Fruit fly (Drosophila melanogaster) whole organism, embryonic: Measurements from ENCODE around the gene CG32413.

Experiments used
- B-H2 ChIP-seq: fragments of 200-800 bp; sonication (Bioruptor generic); optimal IDR thresholded peaks from 2 replicates; lab custom pipeline; 2018; ENCODE audit warnings: missing biosample characterization, mild to moderate bottlenecking, missing genetic modification characterization
- CG10274 ChIP-seq: fragments of 200-800 bp; sonication (Bioruptor generic); optimal IDR thresholded peaks from 3 replicates; lab custom pipeline; 2017; ENCODE audit warnings: missing biosample characterization, mild to moderate bottlenecking, missing genetic modification characterization
- CG10366 ChIP-seq: fragments of 200-800 bp; sonication (Bioruptor generic); IDR thresholded peaks from 2 replicates; pipeline ENCODE4 v1.3.6; 2022; ENCODE audit warnings: missing biosample characterization, missing genetic modification characterization
- CG11456 ChIP-seq: fragments of 200-800 bp; sonication (Bioruptor generic); IDR thresholded peaks from 3 replicates; pipeline ENCODE4 v1.3.6; 2022; ENCODE audit warnings: missing biosample characterization, missing genetic modification characterization
- CG14710 ChIP-seq: fragments of 200-800 bp; sonication (Bioruptor generic); optimal IDR thresholded peaks from 3 replicates; lab custom pipeline; 2019; ENCODE audit warnings: missing biosample characterization, mild to moderate bottlenecking, missing genetic modification characterization, moderate library complexity
- CG17186 ChIP-seq: fragments of 200-800 bp; sonication (Bioruptor generic); optimal IDR thresholded peaks from 3 replicates; lab custom pipeline; 2017; ENCODE audit warnings: missing biosample characterization, missing genetic modification reagents, missing genetic modification characterization
- CG17328 ChIP-seq: fragments of 200-800 bp; sonication (Bioruptor generic); IDR thresholded peaks from 2 replicates; pipeline ENCODE4 v1.3.6; 2022; ENCODE audit warnings: missing biosample characterization, missing genetic modification characterization
- CG2116 ChIP-seq: fragments of 200-800 bp; sonication (Bioruptor generic); optimal IDR thresholded peaks from 3 replicates; lab custom pipeline; 2018; ENCODE audit warnings: missing biosample characterization, mild to moderate bottlenecking, missing genetic modification characterization
- CG3407 ChIP-seq: fragments of 200-800 bp; sonication (Bioruptor generic); optimal IDR thresholded peaks from 2 replicates; lab custom pipeline; 2018; ENCODE audit warnings: missing biosample characterization, mild to moderate bottlenecking, missing genetic modification characterization
- CG43689 ChIP-seq: fragments of 200-800 bp; sonication (Bioruptor generic); IDR thresholded peaks from 2 replicates; pipeline ENCODE4 v1.3.6; 2022; ENCODE audit warnings: missing biosample characterization, missing genetic modification characterization
- CG4707 ChIP-seq: fragments of 200-800 bp; sonication (Bioruptor generic); optimal IDR thresholded peaks from 2 replicates; lab custom pipeline; 2018; ENCODE audit warnings: missing biosample characterization, mild to moderate bottlenecking, missing genetic modification characterization, moderate library complexity
- CG5953 ChIP-seq: fragments of 200-800 bp; sonication (Bioruptor generic); IDR thresholded peaks from 2 replicates; pipeline ENCODE4 v1.3.6; 2022; ENCODE audit warnings: missing biosample characterization, missing genetic modification characterization
- CG6683 ChIP-seq: fragments of 200-800 bp; sonication (Bioruptor generic); optimal IDR thresholded peaks from 2 replicates; lab custom pipeline; 2017; ENCODE audit warnings: missing biosample characterization, mild to moderate bottlenecking, missing genetic modification characterization, missing genetic modification reagents
- CG6854 ChIP-seq: fragments of 200-800 bp; sonication (Bioruptor generic); optimal IDR thresholded peaks from 3 replicates; lab custom pipeline; 2017; ENCODE audit warnings: missing biosample characterization, mild to moderate bottlenecking, missing genetic modification characterization
- CG7372 ChIP-seq: fragments of 200-800 bp; sonication (Bioruptor generic); IDR thresholded peaks from 2 replicates; pipeline ENCODE4 v1.3.6; 2022; ENCODE audit warnings: missing biosample characterization, missing genetic modification characterization
- CG7786 ChIP-seq: fragments of 200-800 bp; sonication (Bioruptor generic); optimal IDR thresholded peaks from 2 replicates; lab custom pipeline; 2016; ENCODE audit warnings: missing biosample characterization, missing genetic modification characterization
- CG7963 ChIP-seq: fragments of 200-800 bp; sonication (Bioruptor generic); IDR thresholded peaks from 3 replicates; pipeline ENCODE4 v1.3.6; 2022; ENCODE audit warnings: missing biosample characterization, missing genetic modification characterization; ENCODE audit not compliant: partially characterized antibody
- CG9609 ChIP-seq: fragments of 200-800 bp; sonication (Bioruptor generic); optimal IDR thresholded peaks from 3 replicates; lab custom pipeline; 2016; ENCODE audit warnings: missing biosample characterization, missing genetic modification characterization
- Dbx ChIP-seq: fragments of 200-800 bp; sonication (Bioruptor generic); IDR thresholded peaks from 3 replicates; pipeline ENCODE4 v1.3.6; 2022; ENCODE audit warnings: missing biosample characterization, missing genetic modification characterization
- Drgx ChIP-seq: fragments of 200-800 bp; sonication (Bioruptor generic); IDR thresholded peaks from 2 replicates; pipeline ENCODE4 v1.3.6; 2022; ENCODE audit warnings: missing biosample characterization, missing genetic modification characterization
- Ets65A ChIP-seq: fragments of 200-800 bp; sonication (Bioruptor generic); peaks from one replicate; lab custom pipeline; 2016; ENCODE audit warnings: missing biosample characterization, missing genetic modification characterization
- Gug ChIP-seq: fragments of 200-800 bp; sonication (Bioruptor generic); IDR thresholded peaks from 4 replicates; pipeline ENCODE4 v1.3.6; 2022; ENCODE audit warnings: missing biosample characterization, missing genetic modification characterization
- HLH4C ChIP-seq: fragments of 200-800 bp; sonication (Bioruptor generic); IDR thresholded peaks from 3 replicates; pipeline ENCODE4 v1.3.6; 2022; ENCODE audit warnings: missing biosample characterization, missing genetic modification characterization; ENCODE audit not compliant: partially characterized antibody
- HLH54F ChIP-seq: fragments of 200-800 bp; sonication (Bioruptor generic); optimal IDR thresholded peaks from 3 replicates; lab custom pipeline; 2016; ENCODE audit warnings: missing biosample characterization, missing genetic modification characterization
- Hey ChIP-seq: fragments of 200-800 bp; sonication (Bioruptor generic); optimal IDR thresholded peaks from 3 replicates; lab custom pipeline; 2018; ENCODE audit warnings: missing biosample characterization, mild to moderate bottlenecking, missing genetic modification characterization
- Sox100B ChIP-seq: fragments of 200-800 bp; sonication (Bioruptor generic); optimal IDR thresholded peaks from 3 replicates; lab custom pipeline; 2018; ENCODE audit warnings: missing biosample characterization, mild to moderate bottlenecking, missing genetic modification characterization
- Stat92E ChIP-seq, 3 experiments: fragments of >200 bp in 2 of 3; fragments of 200-800 bp in 1 of 3; sonication (Bioruptor generic) in 1 of 3; optimal IDR thresholded peaks; 2 replicates each; lab custom pipeline; 2017 to 2019; ENCODE audit warnings: missing biosample characterization in 3 of 3, missing genetic modification characterization in 3 of 3, mild to moderate bottlenecking in 1 of 3, moderate library complexity in 1 of 3
- Tbp ChIP-seq: fragments of >200 bp; optimal IDR thresholded peaks from 2 replicates; lab custom pipeline; 2018; ENCODE audit warnings: missing biosample characterization, missing genetic modification characterization
- Vsx1 ChIP-seq: fragments of 200-800 bp; sonication (Bioruptor generic); optimal IDR thresholded peaks from 2 replicates; lab custom pipeline; 2017; ENCODE audit warnings: missing biosample characterization, mild to moderate bottlenecking, missing genetic modification characterization, missing genetic modification reagents
- ash1 ChIP-seq: fragments of 200-800 bp; sonication (Bioruptor generic); optimal IDR thresholded peaks from 2 replicates; lab custom pipeline; 2018; ENCODE audit warnings: missing biosample characterization, mild to moderate bottlenecking, missing genetic modification characterization
- bsh ChIP-seq, 2 experiments: fragments of 200-800 bp; sonication (Bioruptor generic); optimal IDR thresholded peaks; 2 replicates each; lab custom pipeline; 2017 to 2018; ENCODE audit warnings: mild to moderate bottlenecking in 2 of 2, missing biosample characterization in 2 of 2, missing genetic modification characterization in 2 of 2, moderate library complexity in 1 of 2
- cad ChIP-seq: fragments of >200 bp; optimal IDR thresholded peaks from 2 replicates; lab custom pipeline; 2017; ENCODE audit warnings: missing biosample characterization, missing genetic modification characterization
- ems ChIP-seq: fragments of 200-800 bp; sonication (Bioruptor generic); optimal IDR thresholded peaks from 3 replicates; lab custom pipeline; 2016; ENCODE audit warnings: missing biosample characterization, missing genetic modification characterization
- fd96Cb ChIP-seq: fragments of 200-800 bp; sonication (Bioruptor generic); optimal IDR thresholded peaks from 2 replicates; lab custom pipeline; 2018; ENCODE audit warnings: missing biosample characterization, mild to moderate bottlenecking, missing genetic modification characterization, moderate library complexity
- gce ChIP-seq: fragments of 200-800 bp; sonication (Bioruptor generic); IDR thresholded peaks from 3 replicates; pipeline ENCODE4 v1.3.6; 2022; ENCODE audit warnings: missing biosample characterization, missing genetic modification characterization
- grn ChIP-seq: fragments of 200-800 bp; sonication (Bioruptor generic); optimal IDR thresholded peaks from 3 replicates; lab custom pipeline; 2017; ENCODE audit warnings: missing biosample characterization, missing genetic modification characterization
- gsb-n ChIP-seq: fragments of 200-800 bp; sonication (Bioruptor generic); optimal IDR thresholded peaks from 3 replicates; lab custom pipeline; 2018; ENCODE audit warnings: missing biosample characterization, mild to moderate bottlenecking, missing genetic modification characterization
- h ChIP-seq: fragments of >200 bp; optimal IDR thresholded peaks from 2 replicates; lab custom pipeline; 2017
- hbn ChIP-seq: fragments of 200-800 bp; sonication (Bioruptor generic); IDR thresholded peaks from 2 replicates; pipeline ENCODE4 v1.3.6; 2022; ENCODE audit warnings: missing biosample characterization, missing genetic modification characterization; ENCODE audit not compliant: partially characterized antibody
- lola ChIP-seq, 3 experiments: fragments of >200 bp in 2 of 3; fragments of 200-800 bp in 1 of 3; sonication (Bioruptor generic) in 1 of 3; optimal IDR thresholded peaks; 2 replicates each; lab custom pipeline; 2017 to 2019; ENCODE audit warnings: missing biosample characterization in 3 of 3, missing genetic modification characterization in 3 of 3, mild to moderate bottlenecking in 1 of 3, moderate library complexity in 1 of 3
- nmo ChIP-seq: fragments of 200-800 bp; sonication (Bioruptor generic); optimal IDR thresholded peaks from 2 replicates; lab custom pipeline; 2018; ENCODE audit warnings: missing biosample characterization, mild to moderate bottlenecking, missing genetic modification characterization, moderate library complexity
- pfk ChIP-seq: fragments of 200-800 bp; sonication (Bioruptor generic); optimal IDR thresholded peaks from 2 replicates; lab custom pipeline; 2018; ENCODE audit warnings: missing biosample characterization, mild to moderate bottlenecking, missing genetic modification characterization, moderate library complexity
- pnt ChIP-seq: fragments of 200-800 bp; sonication (Bioruptor generic); optimal IDR thresholded peaks from 3 replicates; lab custom pipeline; 2016; ENCODE audit warnings: missing biosample characterization, missing genetic modification characterization
- repo ChIP-seq: fragments of 200-800 bp; sonication (Bioruptor generic); optimal IDR thresholded peaks from 2 replicates; lab custom pipeline; 2016; ENCODE audit warnings: missing biosample characterization, missing genetic modification characterization
- salm ChIP-seq: fragments of 200-800 bp; sonication (Bioruptor generic); optimal IDR thresholded peaks from 2 replicates; lab custom pipeline; 2018; ENCODE audit warnings: missing biosample characterization, mild to moderate bottlenecking, missing genetic modification characterization
- sens ChIP-seq: fragments of 200-800 bp; sonication (Bioruptor generic); peaks from one replicate; lab custom pipeline; 2016; ENCODE audit warnings: missing biosample characterization, missing genetic modification characterization
- slbo ChIP-seq: fragments of 200-800 bp; sonication (Bioruptor generic); IDR thresholded peaks from 2 replicates; pipeline ENCODE4 v1.3.6; 2022; ENCODE audit warnings: missing biosample characterization, missing genetic modification characterization
- slou ChIP-seq: fragments of 200-800 bp; sonication (Bioruptor generic); optimal IDR thresholded peaks from 3 replicates; lab custom pipeline; 2016; ENCODE audit warnings: missing biosample characterization, missing genetic modification characterization
- stwl ChIP-seq: fragments of 200-800 bp; sonication (Bioruptor generic); optimal IDR thresholded peaks from 3 replicates; lab custom pipeline; 2018; ENCODE audit warnings: missing biosample characterization, mild to moderate bottlenecking, missing genetic modification characterization, moderate library complexity
- wek ChIP-seq: fragments of 200-800 bp; sonication (Bioruptor generic); optimal IDR thresholded peaks from 3 replicates; lab custom pipeline; 2018; ENCODE audit warnings: missing biosample characterization, mild to moderate bottlenecking, missing genetic modification characterization, moderate library complexity
- zen ChIP-seq: fragments of 200-800 bp; sonication (Bioruptor generic); optimal IDR thresholded peaks from 3 replicates; lab custom pipeline; 2018; ENCODE audit warnings: missing biosample characterization, mild to moderate bottlenecking, missing genetic modification characterization, moderate library complexity

The CG32413 gene

DNA sequence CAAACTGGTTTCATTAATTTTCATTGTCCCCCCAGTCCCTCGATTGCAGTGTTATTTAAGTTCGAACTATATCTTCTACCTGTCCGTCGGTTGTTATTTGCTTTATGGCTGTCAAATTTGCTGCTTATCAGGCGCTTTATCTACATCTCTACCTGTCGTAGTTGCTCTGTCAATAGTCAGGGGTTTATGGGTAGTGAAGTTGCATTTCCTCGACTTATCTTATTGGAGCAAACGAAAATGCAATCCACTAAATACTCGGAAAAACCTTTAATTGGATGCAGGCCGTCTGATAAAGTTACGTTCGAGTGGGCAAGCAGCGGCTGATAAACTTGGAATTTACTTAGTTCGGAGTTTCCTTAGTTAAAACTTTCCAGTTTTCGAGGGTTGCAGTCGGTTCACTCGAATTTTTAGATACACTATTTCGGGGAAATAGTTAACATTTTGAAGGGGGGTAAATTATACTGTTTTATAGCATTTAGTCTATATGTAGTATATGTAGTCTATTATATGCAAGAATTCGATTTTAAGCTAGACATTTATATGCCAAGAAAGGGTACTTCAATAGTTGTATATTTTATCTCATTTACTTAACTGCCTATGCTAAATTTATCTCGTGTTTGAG is 43.4 kb upstream of the CG32413 start (continued):
- TF ChIP-seq CG5953 (GFP tag; lab: Robert Waterston, UW) (no peak), Hey (no peak), fd96Cb (tag; lab: Kevin White, UChicago) (no peak), pfk (GFP tag; lab: Kevin White, UChicago) (no peak), HLH4C (no peak), CG10366 (GFP tag; lab: Robert Waterston, UW) (no peak), CG3407 (GFP tag; lab: Kevin White, UChicago) (peak; percentile 21), Tbp (GFP tag; lab: Kevin White, UChicago) (no peak), h (lab: Kevin White, UChicago) (no peak), hbn (GFP tag; lab: Robert Waterston, UW) (no peak), CG7963 (GFP tag; lab: Robert Waterston, UW) (no peak), grn (GFP tag; lab: Kevin White, UChicago) (peak; percentile 97), CG11456 (GFP tag; lab: Robert Waterston, UW) (no peak), Vsx1 (GFP tag; lab: Kevin White, UChicago) (peak; percentile 26), CG43689 (GFP tag; lab: Robert Waterston, UW) (no peak), nmo (GFP tag; lab: Kevin White, UChicago) (no peak), ash1 (GFP tag; lab: Kevin White, UChicago) (no peak), cad (GFP tag; lab: Kevin White, UChicago) (no peak), CG9609 (GFP tag; lab: Kevin White, UChicago) (no peak), Ets65A (GFP tag; lab: Kevin White, UChicago) (no peak), bsh (GFP tag; optimal IDR thresholded peaks at IDR 0.05; lab: Kevin White, UChicago) (no peak), salm (tag; lab: Kevin White, UChicago) (peak; percentile 81), ems (GFP tag; lab: Kevin White, UChicago) (no peak), wek (GFP tag; lab: Kevin White, UChicago) (peak; percentile 10), stwl (tag; lab: Kevin White, UChicago) (no peak), HLH54F (GFP tag; lab: Kevin White, UChicago) (no peak), Gug (GFP tag; lab: Robert Waterston, UW) (no peak), B-H2 (GFP tag; lab: Kevin White, UChicago) (no peak), gce (GFP tag; lab: Robert Waterston, UW) (no peak), repo (GFP tag; lab: Kevin White, UChicago) (no peak), pnt (GFP tag; lab: Kevin White, UChicago) (no peak), Stat92E (GFP tag; optimal IDR thresholded peaks at IDR 0.05; lab: Kevin White, UChicago) (peak in 1 of 3 experiments; percentile 62), Drgx (GFP tag; lab: Robert Waterston, UW) (no peak), CG7372 (GFP tag; lab: Robert Waterston, UW) (no peak), lola (GFP tag; optimal IDR thresholded peaks at IDR 0.05; lab: Kevin White, UChicago) (no peak), sens (GFP tag; lab: Kevin White, UChicago) (peak; percentile 64), CG14710 (tag; lab: Kevin White, UChicago) (peak; percentile 12), CG17186 (no peak), slbo (no peak), CG6683 (no peak), CG17328 (GFP tag; lab: Robert Waterston, UW) (no peak), Dbx (GFP tag; lab: Robert Waterston, UW) (no peak), CG2116 (GFP tag; lab: Kevin White, UChicago) (no peak), CG6854 (GFP tag; lab: Kevin White, UChicago) (no peak), slou (GFP tag; lab: Kevin White, UChicago) (no peak), Sox100B (GFP tag; lab: Kevin White, UChicago) (no peak), zen (tag; lab: Kevin White, UChicago) (no peak), CG7786 (no peak), CG4707 (GFP tag; lab: Kevin White, UChicago) (no peak), CG10274 (GFP tag; lab: Kevin White, UChicago) (no peak), gsb-n (tag; lab: Kevin White, UChicago) (no peak)
